Worm (Caenorhabditis elegans) whole organism, dauer: ENCODE measurements around the gene ndx-2.

Source experiments
- unc-62 ChIP-seq: sonication (generic microtip); optimal IDR thresholded peaks from 2 replicates; lab custom pipeline; 2017; ENCODE audit warnings: missing biosample characterization, missing genetic modification reagents, missing genetic modification characterization

Gene ndx-2

DNA sequence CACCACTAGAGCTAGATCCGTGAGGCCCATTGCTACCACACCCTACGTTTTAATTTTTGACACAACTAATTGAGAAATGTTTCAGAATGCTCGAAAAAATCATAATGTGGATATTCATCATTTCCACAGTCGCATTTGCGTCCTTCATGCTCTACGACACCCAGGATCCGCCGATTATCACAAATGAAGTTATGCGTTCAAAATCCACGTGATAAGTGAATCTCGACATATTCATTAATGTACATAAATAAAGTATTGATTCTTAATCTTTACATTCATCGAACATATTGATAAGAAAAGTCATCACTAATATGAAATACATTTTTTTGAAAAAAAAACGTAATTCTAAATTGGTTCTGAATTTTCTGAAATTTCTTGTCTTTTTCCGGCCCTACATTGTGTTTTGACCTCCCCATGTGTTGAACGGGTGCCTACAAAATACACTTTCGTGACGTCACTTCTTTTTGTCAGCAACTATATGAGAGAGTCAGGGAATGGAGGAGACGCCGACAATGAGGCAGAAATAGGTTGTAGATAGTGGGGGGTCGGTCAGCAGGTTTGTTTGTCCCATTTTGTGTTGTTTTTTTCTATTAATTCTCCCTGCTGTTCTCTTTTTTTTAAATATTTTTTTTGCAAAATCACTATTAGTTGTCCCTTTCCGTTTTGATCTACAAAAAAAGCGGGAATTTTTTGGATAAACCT lies 49.7 kb downstream of the ndx-2 start, which contains the start of gene F53E10.1:
Gene F53E10.1 (plus strand): TSS at position 325 of the 702 bp plus-strand sequence.
- TF ChIP-seq unc-62 (GFP tag; lab: Kevin White, UChicago), result no peak
